Worm (Caenorhabditis elegans) whole organism, late embryonic: ENCODE measurements around the gene C53B7.2.
A peak's percentile ranks its signal among the peaks of the same experiment; 100 is the strongest.
"Not testable (repeated sequence)": the region's sequence is repeated elsewhere in the genome, so short reads cannot be mapped to it uniquely, and the experiment has no call there.

Source experiments
- F13H6.1 ChIP-seq: sonication (generic microtip); optimal IDR thresholded peaks from 2 replicates; lab custom pipeline; 2016; ENCODE audit warnings: missing genetic modification characterization, missing compliant biosample characterization
- K09A11.1 ChIP-seq: sonication (generic microtip); optimal IDR thresholded peaks from 2 replicates; lab custom pipeline; 2017; ENCODE audit warnings: antibody characterized with exemption, mild to moderate bottlenecking, missing genetic modification characterization, missing compliant biosample characterization; ENCODE audit not compliant: insufficient read depth
- T23F11.4 ChIP-seq: fragments of 200-800 bp; sonication (Bioruptor generic); optimal IDR thresholded peaks from 2 replicates; lab custom pipeline; 2018; ENCODE audit warnings: mild to moderate bottlenecking, missing genetic modification characterization, missing compliant biosample characterization
- ceh-18 ChIP-seq: sonication (generic microtip); optimal IDR thresholded peaks from 2 replicates; lab custom pipeline; 2016; ENCODE audit warnings: missing genetic modification characterization, missing compliant biosample characterization
- ceh-2 ChIP-seq: sonication (generic microtip); optimal IDR thresholded peaks from 2 replicates; lab custom pipeline; 2016; ENCODE audit warnings: missing genotype, missing genetic modification characterization, missing compliant biosample characterization
- ceh-22 ChIP-seq: sonication (generic microtip); optimal IDR thresholded peaks from 2 replicates; lab custom pipeline; 2017; ENCODE audit warnings: missing biosample characterization, missing genetic modification characterization
- ceh-24 ChIP-seq: sonication (generic microtip); optimal IDR thresholded peaks from 2 replicates; lab custom pipeline; 2016; ENCODE audit warnings: mild to moderate bottlenecking, missing genetic modification characterization, missing compliant biosample characterization
- ceh-6 ChIP-seq: fragments of 200-800 bp; sonication (Bioruptor generic); optimal IDR thresholded peaks from 2 replicates; lab custom pipeline; 2018; ENCODE audit warnings: mild to moderate bottlenecking, missing genetic modification characterization, missing compliant biosample characterization
- ceh-9 ChIP-seq: sonication (generic microtip); optimal IDR thresholded peaks from 2 replicates; lab custom pipeline; 2016; ENCODE audit warnings: mild to moderate bottlenecking, missing genetic modification characterization, inconsistent platforms, missing compliant biosample characterization
- elt-2 ChIP-seq: sonication (generic microtip); optimal IDR thresholded peaks from 2 replicates; lab custom pipeline; 2016; ENCODE audit warnings: missing genetic modification reagents, missing genetic modification characterization, missing compliant biosample characterization
- ets-4 ChIP-seq: sonication (generic microtip); optimal IDR thresholded peaks from 2 replicates; lab custom pipeline; 2016; ENCODE audit warnings: missing genetic modification characterization, missing compliant biosample characterization
- fax-1 ChIP-seq: sonication (generic microtip); optimal IDR thresholded peaks from 2 replicates; lab custom pipeline; 2016; ENCODE audit warnings: missing genotype, missing genetic modification characterization, missing compliant biosample characterization
- fkh-6 ChIP-seq: sonication (generic microtip); optimal IDR thresholded peaks from 2 replicates; lab custom pipeline; 2016; ENCODE audit warnings: missing genetic modification characterization, missing compliant biosample characterization
- gmeb-2 ChIP-seq: sonication (generic microtip); optimal IDR thresholded peaks from 2 replicates; lab custom pipeline; 2016; ENCODE audit warnings: missing genetic modification characterization, inconsistent platforms, missing compliant biosample characterization
- hlh-13 ChIP-seq: fragments of 200-800 bp; sonication (Bioruptor generic); optimal IDR thresholded peaks from 2 replicates; lab custom pipeline; 2018; ENCODE audit warnings: mild to moderate bottlenecking, missing genetic modification characterization, missing compliant biosample characterization
- hlh-15 ChIP-seq: sonication (generic microtip); optimal IDR thresholded peaks from 2 replicates; lab custom pipeline; 2016; ENCODE audit warnings: missing genetic modification characterization, missing compliant biosample characterization
- hlh-30 ChIP-seq: sonication (generic microtip); optimal IDR thresholded peaks from 2 replicates; lab custom pipeline; 2017; ENCODE audit warnings: antibody characterized with exemption, missing genetic modification characterization, missing compliant biosample characterization; ENCODE audit not compliant: insufficient read depth
- hlh-8 ChIP-seq: sonication (generic microtip); optimal IDR thresholded peaks from 2 replicates; lab custom pipeline; 2016; ENCODE audit warnings: missing genotype, missing genetic modification characterization, missing compliant biosample characterization
- lim-6 ChIP-seq: sonication (generic microtip); optimal IDR thresholded peaks from 2 replicates; lab custom pipeline; 2016; ENCODE audit warnings: missing genetic modification characterization, missing compliant biosample characterization
- lin-11 ChIP-seq: fragments of 200-800 bp; sonication (Bioruptor generic); optimal IDR thresholded peaks from 2 replicates; lab custom pipeline; 2018; ENCODE audit warnings: mild to moderate bottlenecking, missing genetic modification characterization, missing compliant biosample characterization
- mec-3 ChIP-seq: sonication (generic microtip); optimal IDR thresholded peaks from 2 replicates; lab custom pipeline; 2016; ENCODE audit warnings: borderline replicate concordance, missing genetic modification characterization, missing compliant biosample characterization
- odd-2 ChIP-seq: sonication (generic microtip); optimal IDR thresholded peaks from 2 replicates; lab custom pipeline; 2017; ENCODE audit warnings: antibody characterized with exemption, mild to moderate bottlenecking, missing genetic modification characterization, missing compliant biosample characterization
- pag-3 ChIP-seq: sonication (generic microtip); optimal IDR thresholded peaks from 2 replicates; lab custom pipeline; 2016; ENCODE audit warnings: missing compliant biosample characterization, missing genetic modification characterization, borderline replicate concordance
- pat-9 ChIP-seq: fragments of 200-800 bp; sonication (Bioruptor generic); optimal IDR thresholded peaks from 2 replicates; lab custom pipeline; 2018; ENCODE audit warnings: mild to moderate bottlenecking, missing genetic modification characterization, moderate library complexity, missing compliant biosample characterization
- pax-1 ChIP-seq: fragments of 150-350 bp; optimal IDR thresholded peaks from 2 replicates; lab custom pipeline; 2014; ENCODE audit warnings: missing biosample characterization, missing genetic modification characterization
- pha-2 ChIP-seq: sonication (generic microtip); optimal IDR thresholded peaks from 2 replicates; lab custom pipeline; 2017; ENCODE audit warnings: mild to moderate bottlenecking, missing genetic modification characterization, missing compliant biosample characterization
- pqm-1 ChIP-seq: sonication (generic microtip); optimal IDR thresholded peaks from 2 replicates; lab custom pipeline; 2016; ENCODE audit warnings: missing genetic modification characterization, missing compliant biosample characterization
- pros-1 ChIP-seq: fragments of 150-350 bp; optimal IDR thresholded peaks from 2 replicates; lab custom pipeline; 2014; ENCODE audit warnings: missing biosample characterization, missing genetic modification reagents, missing genetic modification characterization
- rnt-1 ChIP-seq: sonication (generic microtip); optimal IDR thresholded peaks from 2 replicates; lab custom pipeline; 2016; ENCODE audit warnings: missing genetic modification characterization, missing compliant biosample characterization
- sdc-2 ChIP-seq: sonication (generic microtip); optimal IDR thresholded peaks from 2 replicates; lab custom pipeline; 2016; ENCODE audit warnings: missing genotype, missing genetic modification characterization, missing compliant biosample characterization
- sox-4 ChIP-seq: sonication (generic microtip); optimal IDR thresholded peaks from 2 replicates; lab custom pipeline; 2017; ENCODE audit warnings: mild to moderate bottlenecking, missing genetic modification characterization, inconsistent platforms, missing compliant biosample characterization
- syd-9 ChIP-seq: sonication (generic microtip); optimal IDR thresholded peaks from 2 replicates; lab custom pipeline; 2016; ENCODE audit warnings: mild to moderate bottlenecking, missing genetic modification characterization, moderate library complexity, missing compliant biosample characterization
- tbx-2 ChIP-seq: sonication (generic microtip); optimal IDR thresholded peaks from 2 replicates; lab custom pipeline; 2016; ENCODE audit warnings: missing genetic modification characterization, missing compliant biosample characterization
- unc-3 ChIP-seq, 2 experiments: fragments of 200-800 bp in 1 of 2; sonication (Bioruptor generic) in 1 of 2; sonication (generic microtip) in 1 of 2; conservative IDR thresholded peaks in 1 of 2; optimal IDR thresholded peaks in 1 of 2; 2 replicates each; pipeline versions ENCODE4 v1.3.6 to Lab custom; 2016 to 2022; ENCODE audit warnings: missing compliant biosample characterization in 2 of 2, missing genetic modification characterization in 2 of 2, missing genetic modification reagents in 1 of 2
- unc-42 ChIP-seq: sonication (generic microtip); optimal IDR thresholded peaks from 2 replicates; lab custom pipeline; 2016; ENCODE audit warnings: missing genotype, missing genetic modification characterization, missing compliant biosample characterization
- unc-55 ChIP-seq: sonication (generic microtip); optimal IDR thresholded peaks from 2 replicates; lab custom pipeline; 2017; ENCODE audit warnings: missing biosample characterization, missing genetic modification reagents, missing genetic modification characterization
- zip-5 ChIP-seq: sonication (generic microtip); optimal IDR thresholded peaks from 2 replicates; lab custom pipeline; 2016; ENCODE audit warnings: missing genetic modification characterization, missing compliant biosample characterization
- ztf-16 ChIP-seq: sonication (generic microtip); optimal IDR thresholded peaks from 2 replicates; lab custom pipeline; 2017; ENCODE audit warnings: missing genetic modification characterization, missing compliant biosample characterization

C53B7.2 gene

DNA sequence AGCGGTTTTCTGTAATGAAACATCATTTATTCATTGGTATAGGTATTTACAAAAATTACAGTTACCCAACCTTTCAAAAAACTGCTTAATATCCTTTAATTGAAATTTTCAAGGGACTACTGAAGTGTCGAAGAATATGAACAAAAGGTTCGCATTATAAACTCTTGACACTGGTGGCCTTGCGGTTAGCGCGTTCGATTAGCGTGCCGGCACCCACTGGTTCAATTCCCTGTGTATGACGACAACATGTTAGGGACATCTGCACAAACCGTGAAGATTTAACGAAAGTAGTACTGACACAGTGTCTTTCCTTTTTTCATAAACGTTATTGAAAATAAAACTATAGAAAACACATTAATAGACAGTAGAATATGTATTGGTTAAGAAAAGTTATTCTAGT is 21.7 kb downstream of the C53B7.2 start (continued):
- TF ChIP-seq ceh-22: no peak
- no peak for TF ChIP-seq K09A11.1 (tag; lab: Kevin White, UChicago)
- no peak for TF ChIP-seq hlh-15 (tag; lab: Kevin White, UChicago)
- TF ChIP-seq syd-9: no peak
- no peak for TF ChIP-seq unc-55 (GFP tag; lab: Kevin White, UChicago)
- no peak for TF ChIP-seq pqm-1
- TF ChIP-seq ceh-2 (tag; lab: Kevin White, UChicago): no peak
- no peak for TF ChIP-seq ceh-9
- no peak for TF ChIP-seq zip-5 (tag; lab: Kevin White, UChicago)
- TF ChIP-seq lim-6: no peak
- TF ChIP-seq hlh-13: no peak
- no peak for TF ChIP-seq mec-3 (tag; lab: Kevin White, UChicago)
- no peak for TF ChIP-seq sdc-2 (tag; lab: Kevin White, UChicago)
- no peak for TF ChIP-seq fax-1
- no peak for TF ChIP-seq ztf-16 (tag; lab: Kevin White, UChicago)
- TF ChIP-seq sox-4 (tag; lab: Kevin White, UChicago): no peak
- no peak for TF ChIP-seq pha-2
- peak; percentile 1 for TF ChIP-seq pat-9 (tag; lab: Kevin White, UChicago)
- TF ChIP-seq unc-42 (tag; lab: Kevin White, UChicago): no peak
- no peak for TF ChIP-seq unc-3 (GFP tag; conservative IDR thresholded peaks at IDR 0.05; lab: Robert Waterston, UW)
- no peak for TF ChIP-seq unc-3 (tag; optimal IDR thresholded peaks at IDR 0.05; lab: Kevin White, UChicago)
- peak; percentile 5 for TF ChIP-seq ceh-18 (tag; lab: Kevin White, UChicago)
- peak; percentile 17 for TF ChIP-seq tbx-2 (tag; lab: Kevin White, UChicago)
- no peak for TF ChIP-seq F13H6.1 (tag; lab: Kevin White, UChicago)
- no peak for TF ChIP-seq T23F11.4
- no peak for TF ChIP-seq ets-4 (tag; lab: Kevin White, UChicago)
- peak; percentile 57 for TF ChIP-seq ceh-6
- no peak for TF ChIP-seq lin-11 (tag; lab: Kevin White, UChicago)
- TF ChIP-seq ceh-24 (tag; lab: Kevin White, UChicago): no peak

- not testable (repeated sequence) for TF ChIP-seq pax-1; pros-1 (tag; lab: Kevin White, UChicago); ceh-18 (tag; lab: Kevin White, UChicago)
These were observed 22.6 kb downstream of the C53B7.2 start, which contains the start of gene C53B7.6 for ce11 chrX:6868669-6869068. Gene C53B7.6 (minus strand): TSS chrX:6868769.

- TF ChIP-seq pqm-1: no peak
- no peak for TF ChIP-seq lin-11 (tag; lab: Kevin White, UChicago)
- TF ChIP-seq hlh-15 (tag; lab: Kevin White, UChicago): no peak
- no peak for TF ChIP-seq lim-6
- no peak for TF ChIP-seq odd-2 (tag; lab: Kevin White, UChicago)
- no peak for TF ChIP-seq ets-4 (tag; lab: Kevin White, UChicago)
- no peak for TF ChIP-seq ceh-24 (tag; lab: Kevin White, UChicago)
- no peak for TF ChIP-seq pag-3
- no peak for TF ChIP-seq elt-2 (tag; lab: Kevin White, UChicago)
- no peak for TF ChIP-seq rnt-1 (tag; lab: Kevin White, UChicago)
- no peak for TF ChIP-seq hlh-8 (tag; lab: Kevin White, UChicago)
- no peak for TF ChIP-seq unc-3 (GFP tag; conservative IDR thresholded peaks at IDR 0.05; lab: Robert Waterston, UW)
- no peak for TF ChIP-seq unc-3 (tag; optimal IDR thresholded peaks at IDR 0.05; lab: Kevin White, UChicago)
- no peak for TF ChIP-seq ceh-18 (tag; lab: Kevin White, UChicago)
- TF ChIP-seq fkh-6: no peak
These were observed 28.7 kb downstream of the C53B7.2 start, which contains the start of gene F41C6.4 for ce11 chrX:6874723-6875122. Gene F41C6.4 (minus strand): TSS chrX:6874823.

DNA sequence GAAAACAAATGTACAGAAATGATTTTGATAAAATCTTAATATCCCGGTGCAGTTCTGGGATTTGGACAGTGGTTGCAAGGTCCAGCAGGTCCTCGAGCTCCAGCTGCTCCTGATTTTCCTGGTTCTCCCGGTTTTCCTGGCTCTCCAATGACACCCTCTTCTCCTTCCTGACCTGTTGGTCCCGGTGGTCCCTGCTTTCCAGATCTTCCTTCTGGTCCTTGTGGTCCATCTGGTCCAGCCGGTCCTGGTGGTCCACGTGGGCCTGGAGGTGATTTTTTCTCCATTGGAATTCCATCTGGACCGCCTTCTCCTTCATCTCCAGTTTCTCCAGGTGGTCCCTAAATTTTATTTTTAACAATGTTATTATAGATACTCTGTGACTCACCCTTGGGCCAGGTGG is 29.2 kb downstream of the C53B7.2 start:
- no peak for TF ChIP-seq zip-5 (tag; lab: Kevin White, UChicago)
- TF ChIP-seq hlh-30 (tag; lab: Kevin White, UChicago): no peak
- TF ChIP-seq ztf-16 (tag; lab: Kevin White, UChicago): no peak
- no peak for TF ChIP-seq T23F11.4
- TF ChIP-seq fkh-6: no peak
- no peak for TF ChIP-seq sox-4 (tag; lab: Kevin White, UChicago)
- TF ChIP-seq mec-3 (tag; lab: Kevin White, UChicago): no peak
- no peak for TF ChIP-seq K09A11.1 (tag; lab: Kevin White, UChicago)
- TF ChIP-seq hlh-8 (tag; lab: Kevin White, UChicago): no peak
- TF ChIP-seq odd-2 (tag; lab: Kevin White, UChicago): no peak
- TF ChIP-seq syd-9: no peak
- TF ChIP-seq pqm-1: no peak
- TF ChIP-seq gmeb-2 (tag; lab: Kevin White, UChicago): no peak
